Fruit fly (Drosophila melanogaster) Kc167 (cell line): ENCODE data around the gene CG33267.

ENCODE experiments used
- Sin3A ChIP-seq: fragments of >200 bp; optimal IDR thresholded peaks from 2 replicates; lab custom pipeline; 2018; ENCODE audit warnings: missing external identifiers
- psq ChIP-seq: fragments of >200 bp; optimal IDR thresholded peaks from 2 replicates; lab custom pipeline; 2017; ENCODE audit warnings: missing external identifiers
- ttk ChIP-seq: sonication (Bioruptor generic); optimal IDR thresholded peaks from 2 replicates; lab custom pipeline; 2017; ENCODE audit warnings: missing external identifiers

DNA sequence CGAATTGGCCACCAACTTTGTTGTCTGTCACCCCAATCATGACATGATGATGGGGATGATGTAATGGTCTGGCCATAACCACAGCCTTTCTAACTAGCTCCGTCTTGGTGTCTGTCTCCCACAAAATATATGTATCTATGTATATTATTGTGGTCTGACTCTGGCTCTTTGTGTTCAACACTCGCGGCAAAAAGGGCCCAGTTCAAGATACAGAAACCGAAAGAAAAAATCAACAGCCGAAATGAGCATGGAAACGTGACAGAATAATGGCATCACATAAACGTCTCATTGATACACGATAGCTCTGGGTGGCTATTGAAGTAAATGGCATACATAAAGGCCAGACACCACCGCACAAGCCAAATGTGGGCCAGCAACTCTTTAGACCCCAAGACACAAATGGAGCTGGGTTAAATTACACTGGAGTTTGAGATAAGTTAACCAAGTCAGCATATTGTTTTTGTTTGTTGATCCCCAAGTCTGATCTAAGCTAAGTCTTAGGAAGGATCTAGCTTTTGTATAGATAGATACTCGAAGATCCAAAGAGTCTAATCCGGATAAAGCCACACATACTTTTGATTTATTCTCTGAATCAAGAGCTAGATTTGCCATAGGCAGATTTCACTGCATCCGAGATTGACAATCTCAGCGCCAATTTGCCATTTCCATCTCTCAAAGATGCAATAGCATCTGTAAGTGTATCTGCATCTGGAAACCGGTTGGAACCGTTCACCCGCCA, 32.1 kb upstream of the CG33267 start:
- TF ChIP-seq Sin3A (no peak), psq (no peak), ttk (lab: Kevin White, UChicago) (no peak)
